Worm (Caenorhabditis elegans) whole organism, L3 larva: ENCODE measurements around the gene C47A10.16.

Experiments used
- ceh-82 ChIP-seq: fragments of 150-350 bp; optimal IDR thresholded peaks from 2 replicates; lab custom pipeline; 2014; ENCODE audit warnings: missing biosample characterization, missing genetic modification characterization
- mdl-1 ChIP-seq: fragments of 150-350 bp; optimal IDR thresholded peaks from 2 replicates; lab custom pipeline; 2014; ENCODE audit warnings: missing biosample characterization, missing genetic modification characterization
- nfya-1 ChIP-seq: sonication (generic microtip); optimal IDR thresholded peaks from 2 replicates; lab custom pipeline; 2017; ENCODE audit warnings: missing genetic modification characterization, mild to moderate bottlenecking, missing compliant biosample characterization, antibody characterized with exemption, moderate library complexity; ENCODE audit not compliant: insufficient read depth
- nhr-12 ChIP-seq: fragments of 150-350 bp; optimal IDR thresholded peaks from 2 replicates; lab custom pipeline; 2014; ENCODE audit warnings: missing biosample characterization, missing genetic modification characterization

DNA sequence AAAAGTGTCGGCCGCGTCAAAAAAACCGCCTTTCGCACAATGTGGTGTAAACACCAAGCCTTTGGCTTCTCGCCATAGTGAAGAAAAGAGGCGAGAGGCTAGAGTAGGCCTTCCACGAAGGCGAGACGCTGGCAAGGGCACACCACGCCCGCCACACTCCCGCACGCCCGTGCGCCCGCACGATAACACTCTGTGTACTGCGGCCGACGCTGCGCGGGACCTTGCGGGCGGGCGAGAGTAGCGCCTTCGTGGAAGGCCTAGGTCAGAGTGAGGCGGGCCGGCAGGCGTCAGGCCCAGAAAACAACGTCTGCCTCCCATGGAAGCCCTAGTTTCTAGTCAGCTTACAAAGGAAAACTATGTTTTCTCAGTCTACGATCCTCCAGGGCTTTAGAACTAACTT lies 47.1 kb upstream of the C47A10.16 start:
- TF ChIP-seq ceh-82 (tag; lab: Kevin White, UChicago) (no peak), nfya-1 (no peak), mdl-1 (no peak), nhr-12 (no peak)
